Worm (Caenorhabditis elegans): ENCODE results near the gene B0228.1.

B0228.1 gene

ce11 chrII:7763569-7763968 is 8.4 kb downstream of the B0228.1 start, which contains the start of gene B0228.9:
Gene B0228.9, minus strand, starts transcription at chrII:7763669.
- TF ChIP-seq unc-62 (GFP tag; optimal IDR thresholded peaks at IDR 0.05) = no peak

- TF ChIP-seq unc-62 (GFP tag; optimal IDR thresholded peaks at IDR 0.05) = no peak
Observed at ce11 chrII:7765456-7765855, 10.3 kb downstream of the B0228.1 start, which contains the start of gene srh-39. Gene srh-39, minus strand, starts transcription at chrII:7765556.

ce11 chrII:7769254-7769653 is 14.1 kb downstream of the B0228.1 start:
- TF ChIP-seq unc-62 (GFP tag; optimal IDR thresholded peaks at IDR 0.05) = no peak

ce11 chrII:7770253-7770652 is 15.1 kb downstream of the B0228.1 start:
- no peak for TF ChIP-seq unc-62 (GFP tag; optimal IDR thresholded peaks at IDR 0.05)

ce11 chrII:7771917-7772316 is 16.8 kb downstream of the B0228.1 start, which contains the start of gene C06A8.8:
Gene C06A8.8, minus strand, starts transcription at chrII:7772017.
- TF ChIP-seq unc-62 (GFP tag; optimal IDR thresholded peaks at IDR 0.05) = no peak

- no peak for TF ChIP-seq unc-62 (GFP tag; optimal IDR thresholded peaks at IDR 0.05)
Observed at ce11 chrII:7772411-7772810, 17.3 kb downstream of the B0228.1 start, which contains the start of gene C06A8.6. Gene C06A8.6, plus strand, starts transcription at chrII:7772499.

- TF ChIP-seq unc-62 (GFP tag; optimal IDR thresholded peaks at IDR 0.05) = no peak
Observed at ce11 chrII:7773427-7773993, 18.4 kb downstream of the B0228.1 start.

- TF ChIP-seq unc-62 (GFP tag; optimal IDR thresholded peaks at IDR 0.05) = no peak
Observed at ce11 chrII:7776232-7776631, 21.1 kb downstream of the B0228.1 start.

- no peak for TF ChIP-seq unc-62 (GFP tag; optimal IDR thresholded peaks at IDR 0.05)
Observed at ce11 chrII:7776715-7777114, 21.6 kb downstream of the B0228.1 start.

ce11 chrII:7777320-7777978 is 22.3 kb downstream of the B0228.1 start, which contains the start of gene mthf-1:
Gene mthf-1, minus strand, starts transcription at chrII:7777823.
- TF ChIP-seq unc-62 (GFP tag; optimal IDR thresholded peaks at IDR 0.05) = no peak

- no peak for TF ChIP-seq unc-62 (GFP tag; optimal IDR thresholded peaks at IDR 0.05)
Observed at ce11 chrII:7778273-7778672, 23.1 kb downstream of the B0228.1 start.

- TF ChIP-seq unc-62 (GFP tag; optimal IDR thresholded peaks at IDR 0.05) = no peak
Observed at ce11 chrII:7781102-7781616, 26.0 kb downstream of the B0228.1 start, which contains the start of the genes snpc-1.1 and spdl-1. Gene snpc-1.1, minus strand, starts transcription at chrII:7781301. Gene spdl-1, plus strand, starts transcription at chrII:7781566.

- TF ChIP-seq unc-62 (GFP tag; optimal IDR thresholded peaks at IDR 0.05) = no peak
Observed at ce11 chrII:7783467-7783959, 28.4 kb downstream of the B0228.1 start, which contains the start of gene skr-17. Gene skr-17, plus strand, starts transcription at chrII:7783517.

ce11 chrII:7789605-7790004 is 34.5 kb downstream of the B0228.1 start:
- no peak for TF ChIP-seq unc-62 (GFP tag; optimal IDR thresholded peaks at IDR 0.05)

- no peak for TF ChIP-seq unc-62 (GFP tag; optimal IDR thresholded peaks at IDR 0.05)
Observed at ce11 chrII:7790324-7790898, 35.3 kb downstream of the B0228.1 start, which contains the start of gene srlf-1. Gene srlf-1, plus strand, starts transcription at chrII:7790591.

ce11 chrII:7791408-7792050 is 36.4 kb downstream of the B0228.1 start:
- no peak for TF ChIP-seq unc-62 (GFP tag; optimal IDR thresholded peaks at IDR 0.05)
